Worm (Caenorhabditis elegans) whole organism, L4 larva: ENCODE results near the gene coel-1.
A peak's percentile ranks its signal among the peaks of the same experiment; 100 is the strongest.

Experiments used
- D1046.2 ChIP-seq: fragments of 200-800 bp; sonication (Bioruptor generic); IDR thresholded peaks from 2 replicates; pipeline ENCODE4 v1.3.6; 2022; ENCODE audit warnings: missing genetic modification characterization, missing compliant biosample characterization
- F37D6.2 ChIP-seq: sonication (generic microtip); optimal IDR thresholded peaks from 2 replicates; lab custom pipeline; 2016; ENCODE audit warnings: mild to moderate bottlenecking, missing genetic modification characterization, missing compliant biosample characterization
- R02D3.7 ChIP-seq: fragments of 150-350 bp; sonication (generic microtip); optimal IDR thresholded peaks from 3 replicates; lab custom pipeline; 2014; ENCODE audit warnings: missing biosample characterization, missing genetic modification characterization
- ZK337.2 ChIP-seq: fragments of 200-800 bp; sonication (Bioruptor generic); IDR thresholded peaks from 2 replicates; pipeline ENCODE4 v1.3.6; 2022; ENCODE audit warnings: missing genetic modification reagents, missing genetic modification characterization, missing compliant biosample characterization
- aha-1 ChIP-seq: fragments of 150-350 bp; peaks from one replicate; lab custom pipeline; 2014; ENCODE audit warnings: missing biosample characterization, missing genetic modification characterization
- ceh-20 ChIP-seq: fragments of 200-800 bp; sonication (Bioruptor generic); IDR thresholded peaks from 2 replicates; pipeline ENCODE4 v1.3.6; 2022; ENCODE audit warnings: missing genetic modification reagents, missing genetic modification characterization, missing compliant biosample characterization
- ceh-28 ChIP-seq: fragments of 150-350 bp; optimal IDR thresholded peaks from 2 replicates; lab custom pipeline; 2014; ENCODE audit warnings: missing biosample characterization, missing genetic modification reagents, missing genetic modification characterization
- ceh-32 ChIP-seq: sonication (generic microtip); optimal IDR thresholded peaks from 2 replicates; lab custom pipeline; 2016; ENCODE audit warnings: mild to moderate bottlenecking, missing genetic modification characterization, missing compliant biosample characterization; ENCODE audit not compliant: poor library complexity
- ceh-82 ChIP-seq: sonication (generic microtip); optimal IDR thresholded peaks from 2 replicates; lab custom pipeline; 2017; ENCODE audit warnings: missing biosample characterization, missing genetic modification characterization
- ces-1 ChIP-seq: fragments of 150-350 bp; sonication (generic microtip); optimal IDR thresholded peaks from 4 replicates; lab custom pipeline; 2014; ENCODE audit warnings: missing biosample characterization, missing genetic modification reagents, missing genetic modification characterization
- daf-19 ChIP-seq: fragments of 200-800 bp; sonication (Bioruptor generic); conservative IDR thresholded peaks from 2 replicates; pipeline ENCODE4 v1.3.6; 2022; ENCODE audit warnings: missing genetic modification characterization, missing compliant biosample characterization
- dpl-1 ChIP-seq: fragments of 150-350 bp; optimal IDR thresholded peaks from 2 replicates; lab custom pipeline; 2014; ENCODE audit warnings: missing biosample characterization, missing genetic modification reagents, missing genetic modification characterization
- dve-1 ChIP-seq: sonication (generic microtip); optimal IDR thresholded peaks from 2 replicates; lab custom pipeline; 2017; ENCODE audit warnings: antibody characterized with exemption, mild to moderate bottlenecking, missing genetic modification characterization, missing compliant biosample characterization; ENCODE audit not compliant: insufficient read depth
- fkh-10 ChIP-seq: fragments of 150-350 bp; optimal IDR thresholded peaks from 2 replicates; lab custom pipeline; 2014; ENCODE audit warnings: missing biosample characterization, missing genetic modification reagents, missing genetic modification characterization
- hlh-11 ChIP-seq: fragments of 200-800 bp; sonication (Bioruptor generic); optimal IDR thresholded peaks from 2 replicates; lab custom pipeline; 2018; ENCODE audit warnings: mild to moderate bottlenecking, missing genetic modification characterization, missing compliant biosample characterization
- lim-7 ChIP-seq: fragments of 200-800 bp; sonication (Bioruptor generic); IDR thresholded peaks from 2 replicates; pipeline ENCODE4 v1.3.6; 2022; ENCODE audit warnings: missing genetic modification characterization, missing compliant biosample characterization
- lin-1 ChIP-seq: fragments of 200-800 bp; sonication (Bioruptor generic); IDR thresholded peaks from 2 replicates; pipeline ENCODE4 v1.3.6; 2022; ENCODE audit warnings: missing genetic modification reagents, missing genetic modification characterization, missing compliant biosample characterization
- lin-13 ChIP-seq: fragments of 150-350 bp; optimal IDR thresholded peaks from 2 replicates; lab custom pipeline; 2014; ENCODE audit warnings: missing biosample characterization, missing genetic modification reagents, missing genetic modification characterization
- lin-29 ChIP-seq: fragments of 200-800 bp; sonication (Bioruptor generic); IDR thresholded peaks from 2 replicates; pipeline ENCODE4 v1.3.6; 2022; ENCODE audit warnings: missing genetic modification reagents, missing genetic modification characterization, missing compliant biosample characterization
- lin-39 ChIP-seq: fragments of 150-350 bp; optimal IDR thresholded peaks from 2 replicates; lab custom pipeline; 2014; ENCODE audit warnings: missing biosample characterization, missing genetic modification reagents, missing genetic modification characterization
- lsy-2 ChIP-seq, 2 experiments: fragments of 150-350 bp in 1 of 2; sonication (generic microtip) in 1 of 2; optimal IDR thresholded peaks; 2 replicates each; lab custom pipeline; 2014 to 2017; ENCODE audit warnings: missing biosample characterization in 2 of 2, missing genetic modification characterization in 2 of 2
- madf-5 ChIP-seq, 2 experiments: fragments of 200-800 bp; sonication (Bioruptor generic); IDR thresholded peaks; 2 replicates each; pipeline ENCODE4 v1.3.6; 2022; ENCODE audit warnings: missing compliant biosample characterization in 2 of 2, missing genetic modification characterization in 2 of 2
- mep-1 ChIP-seq: fragments of 150-350 bp; sonication (generic microtip); optimal IDR thresholded peaks from 3 replicates; lab custom pipeline; 2014; ENCODE audit warnings: missing biosample characterization, missing genetic modification characterization
- mes-2 ChIP-seq: sonication (generic microtip); optimal IDR thresholded peaks from 2 replicates; lab custom pipeline; 2016; ENCODE audit warnings: missing genotype, mild to moderate bottlenecking, missing genetic modification characterization, missing compliant biosample characterization; ENCODE audit not compliant: poor library complexity, severe bottlenecking
- mxl-3 ChIP-seq: fragments of 200-800 bp; sonication (Bioruptor generic); optimal IDR thresholded peaks from 2 replicates; lab custom pipeline; 2018; ENCODE audit warnings: mild to moderate bottlenecking, missing genetic modification characterization, missing compliant biosample characterization
- nhr-102 ChIP-seq: sonication (generic microtip); optimal IDR thresholded peaks from 2 replicates; lab custom pipeline; 2016; ENCODE audit warnings: mild to moderate bottlenecking, missing genetic modification characterization, moderate library complexity, missing compliant biosample characterization
- nhr-11 ChIP-seq: fragments of 150-350 bp; optimal IDR thresholded peaks from 2 replicates; lab custom pipeline; 2014; ENCODE audit warnings: missing biosample characterization, missing genetic modification characterization
- nhr-41 ChIP-seq: fragments of 200-800 bp; sonication (Bioruptor generic); IDR thresholded peaks from 2 replicates; pipeline ENCODE4 v1.3.6; 2022; ENCODE audit warnings: missing genetic modification reagents, missing genetic modification characterization, missing compliant biosample characterization
- nhr-6 ChIP-seq: fragments of 150-350 bp; optimal IDR thresholded peaks from 2 replicates; lab custom pipeline; 2014; ENCODE audit warnings: missing biosample characterization, missing genetic modification characterization
- nhr-77 ChIP-seq: fragments of 150-350 bp; optimal IDR thresholded peaks from 2 replicates; lab custom pipeline; 2014; ENCODE audit warnings: missing biosample characterization, missing genetic modification characterization
- php-3 ChIP-seq: fragments of 200-800 bp; sonication (Bioruptor generic); IDR thresholded peaks from 2 replicates; pipeline ENCODE4 v1.3.6; 2022; ENCODE audit warnings: missing genetic modification reagents, missing genetic modification characterization, missing compliant biosample characterization
- pqm-1 ChIP-seq: sonication (generic microtip); optimal IDR thresholded peaks from 2 replicates; lab custom pipeline; 2017; ENCODE audit warnings: missing biosample characterization, missing genetic modification characterization
- rbr-2 ChIP-seq: sonication (generic microtip); optimal IDR thresholded peaks from 2 replicates; lab custom pipeline; 2016; ENCODE audit warnings: missing genotype, missing genetic modification characterization, missing compliant biosample characterization
- saeg-2 ChIP-seq: fragments of 200-800 bp; sonication (Bioruptor generic); IDR thresholded peaks from 2 replicates; pipeline ENCODE4 v1.3.6; 2022; ENCODE audit warnings: missing genetic modification reagents, missing genetic modification characterization, missing compliant biosample characterization
- sdz-12 ChIP-seq: fragments of 200-800 bp; sonication (Bioruptor generic); optimal IDR thresholded peaks from 2 replicates; lab custom pipeline; 2018; ENCODE audit warnings: mild to moderate bottlenecking, missing genetic modification characterization, missing compliant biosample characterization
- snpc-4 ChIP-seq: fragments of 150-350 bp; optimal IDR thresholded peaks from 2 replicates; lab custom pipeline; 2014; ENCODE audit warnings: missing biosample characterization, missing genetic modification characterization
- tag-97 ChIP-seq: fragments of 200-800 bp; sonication (Bioruptor generic); IDR thresholded peaks from 2 replicates; pipeline ENCODE4 v1.3.6; 2022; ENCODE audit warnings: missing genetic modification characterization, missing compliant biosample characterization
- unc-39 ChIP-seq: sonication (generic microtip); optimal IDR thresholded peaks from 2 replicates; lab custom pipeline; 2017; ENCODE audit warnings: missing biosample characterization, missing genetic modification characterization
- unc-62 ChIP-seq, 3 experiments: fragments of 150-350 bp in 1 of 3; sonication (generic microtip); optimal IDR thresholded peaks in 2 of 3; peaks in 1 of 3; 1 replicate in 1 of 3; 2 replicates in 2 of 3; lab custom pipeline; 2014 to 2017; ENCODE audit warnings: missing biosample characterization in 3 of 3, missing genetic modification characterization in 3 of 3, missing genetic modification reagents in 3 of 3, missing genotype in 1 of 3
- vab-7 ChIP-seq: fragments of 200-800 bp; sonication (Bioruptor generic); IDR thresholded peaks from 2 replicates; pipeline ENCODE4 v1.3.6; 2022; ENCODE audit warnings: missing genetic modification reagents, missing genetic modification characterization, missing compliant biosample characterization
- zag-1 ChIP-seq: fragments of 150-350 bp; optimal IDR thresholded peaks from 2 replicates; lab custom pipeline; 2014; ENCODE audit warnings: missing biosample characterization, missing genetic modification characterization
- zfp-2 ChIP-seq: sonication (generic microtip); optimal IDR thresholded peaks from 2 replicates; lab custom pipeline; 2016; ENCODE audit warnings: mild to moderate bottlenecking, missing genetic modification characterization, missing compliant biosample characterization
- zfp-3 ChIP-seq: fragments of 200-800 bp; sonication (Bioruptor generic); conservative IDR thresholded peaks from 2 replicates; pipeline ENCODE4 v1.3.6; 2022; ENCODE audit warnings: missing genetic modification reagents, missing genetic modification characterization, missing compliant biosample characterization
- zip-2 ChIP-seq: fragments of 150-350 bp; optimal IDR thresholded peaks from 2 replicates; lab custom pipeline; 2014; ENCODE audit warnings: missing biosample characterization, missing genetic modification characterization
- ztf-7 ChIP-seq: fragments of 150-350 bp; optimal IDR thresholded peaks from 2 replicates; lab custom pipeline; 2014; ENCODE audit warnings: missing biosample characterization, missing genetic modification characterization

The coel-1 gene

ce11 chrX:4222779-4223387 is 42.6 kb upstream of the coel-1 start (continued):
- TF ChIP-seq madf-5 (GFP tag; IDR thresholded peaks at IDR 0.05; lab: Robert Waterston, UW): no peak
- TF ChIP-seq ceh-28 (tag; lab: Kevin White, UChicago): no peak
- peak; percentile 71 to 79 for TF ChIP-seq lsy-2 (tag; optimal IDR thresholded peaks at IDR 0.05; lab: Kevin White, UChicago)
- TF ChIP-seq sdz-12 (GFP tag; lab: Kevin White, UChicago): no peak
- TF ChIP-seq lin-1 (GFP tag; lab: Robert Waterston, UW): no peak; the same call in 1 of the 2 replicates
- peak; percentile 62 for TF ChIP-seq ceh-32 (tag; lab: Kevin White, UChicago)
- TF ChIP-seq nhr-11 (tag; lab: Kevin White, UChicago): peak; percentile 17
- TF ChIP-seq lim-7 (GFP tag; lab: Robert Waterston, UW): 0 out of 2 replicates have a peak, but pooled peaks have one; percentile 52
- no peak for TF ChIP-seq unc-39 (tag; lab: Kevin White, UChicago)
- TF ChIP-seq ZK337.2 (GFP tag; lab: Robert Waterston, UW): no peak
- TF ChIP-seq snpc-4 (tag; lab: Kevin White, UChicago): no peak
- peak; percentile 67 for TF ChIP-seq F37D6.2 (tag; lab: Kevin White, UChicago)
- peak in 1 of 2 experiments; percentile 100 for TF ChIP-seq unc-62 (GFP tag; optimal IDR thresholded peaks at IDR 0.05 in 1 of 2; lab: Kevin White, UChicago)
- TF ChIP-seq unc-62 (tag; optimal IDR thresholded peaks at IDR 0.05; lab: Kevin White, UChicago): no peak
- no peak for TF ChIP-seq fkh-10 (GFP tag; lab: Kevin White, UChicago)
- TF ChIP-seq nhr-41: no peak
- TF ChIP-seq hlh-11: peak; percentile 95
- peak; percentile 10 for TF ChIP-seq dpl-1
- TF ChIP-seq saeg-2 (GFP tag; lab: Robert Waterston, UW): peak; percentile 63
- peak; percentile 74 for TF ChIP-seq dve-1 (tag; lab: Kevin White, UChicago)
- no peak for TF ChIP-seq ceh-82 (tag; lab: Kevin White, UChicago)
- peak; percentile 68 for TF ChIP-seq zag-1 (tag; lab: Kevin White, UChicago)
- peak; percentile 46 for TF ChIP-seq mes-2
- no peak for TF ChIP-seq zfp-3 (GFP tag; lab: Robert Waterston, UW)
- TF ChIP-seq ceh-20 (GFP tag; lab: Robert Waterston, UW): peak; percentile 88
- TF ChIP-seq zip-2 (tag; lab: Kevin White, UChicago): no peak

DNA sequence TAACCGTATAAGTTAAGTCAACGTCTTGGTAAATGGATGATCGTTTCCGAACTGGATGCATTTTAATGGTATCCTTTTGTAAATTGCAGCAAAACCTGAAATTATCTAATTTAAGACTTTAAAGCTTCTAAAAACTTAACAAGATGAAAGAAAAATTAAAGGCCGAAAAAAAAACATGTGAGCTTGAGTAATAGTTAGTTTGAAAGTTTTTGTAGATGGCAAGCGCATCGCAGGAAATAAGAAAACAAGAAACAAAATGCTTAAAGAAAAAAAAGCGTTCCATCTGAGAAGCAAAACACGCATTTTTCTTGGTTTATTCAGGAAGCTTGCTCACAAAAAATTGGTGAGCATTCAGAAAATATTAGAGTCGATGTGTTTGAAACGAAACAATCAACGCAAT is 29.7 kb upstream of the coel-1 start, which contains the start of gene rab-37:
Gene rab-37, minus strand, starts transcription at position 101 of the 400 bp plus-strand sequence.
- TF ChIP-seq zip-2 (tag; lab: Kevin White, UChicago) (no peak), aha-1 (tag; lab: Kevin White, UChicago) (peak; percentile 39)

DNA sequence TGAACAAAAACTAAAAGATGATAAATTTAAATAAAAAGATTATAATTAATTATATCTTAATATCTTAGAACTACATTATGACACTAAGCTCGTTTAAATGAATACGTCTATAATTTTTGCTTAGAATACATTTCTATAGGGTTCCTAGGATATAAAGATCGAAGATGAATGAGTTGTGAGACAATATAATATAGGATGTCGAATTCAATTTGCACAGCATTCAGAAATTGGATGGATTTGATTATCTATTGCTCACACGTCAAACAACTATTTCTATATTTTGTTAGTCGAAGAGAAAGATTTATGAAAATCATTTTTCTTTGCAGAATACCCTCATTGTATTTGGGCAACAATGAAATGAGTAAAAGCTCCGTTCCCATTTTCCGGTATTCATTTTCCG is 26.5 kb upstream of the coel-1 start:
- TF ChIP-seq ces-1 (GFP tag; lab: Kevin White, UChicago) (peak; percentile 79), lin-29 (GFP tag; lab: Robert Waterston, UW) (no peak), pqm-1 (tag; lab: Kevin White, UChicago) (no peak), fkh-10 (GFP tag; lab: Kevin White, UChicago) (peak; percentile 18), nhr-102 (tag; lab: Kevin White, UChicago) (no peak)

ce11 chrX:4244489-4245123 is 20.9 kb upstream of the coel-1 start:
- TF ChIP-seq rbr-2 (no peak), lin-39 (tag; lab: Kevin White, UChicago) (no peak), R02D3.7 (tag; lab: Kevin White, UChicago) (no peak), zfp-2 (tag; lab: Kevin White, UChicago) (no peak), mep-1 (tag; lab: Kevin White, UChicago) (peak; percentile 13), pqm-1 (tag; lab: Kevin White, UChicago) (no peak), php-3 (GFP tag; lab: Robert Waterston, UW) (no peak), tag-97 (GFP tag; lab: Robert Waterston, UW) (no peak), nhr-77 (tag; lab: Kevin White, UChicago) (peak; percentile 48), ceh-82 (tag; lab: Kevin White, UChicago) (no peak), lin-13 (no peak), daf-19 (GFP tag; lab: Robert Waterston, UW) (no peak), D1046.2 (no peak), F37D6.2 (tag; lab: Kevin White, UChicago) (no peak), nhr-6 (no peak), ceh-28 (tag; lab: Kevin White, UChicago) (no peak), vab-7 (no peak), mxl-3 (GFP tag; lab: Kevin White, UChicago) (no peak), ztf-7 (tag; lab: Kevin White, UChicago) (no peak)
